Fruit fly (Drosophila melanogaster): ENCODE measurements around the gene Ret.
A peak's percentile ranks its signal among the peaks of the same experiment; 100 is the strongest.

- TF ChIP-seq dsf (GFP tag; optimal IDR thresholded peaks at IDR 0.05; ENCODE audit: borderline replicate concordance) (no peak), ey (GFP tag; optimal IDR thresholded peaks at IDR 0.05) (no peak), Rel (GFP tag; optimal IDR thresholded peaks at IDR 0.05) (no peak), Rel (tag; optimal IDR thresholded peaks at IDR 0.05) (peak; percentile 38), br (GFP tag; optimal IDR thresholded peaks at IDR 0.05) (no peak), pan (optimal IDR thresholded peaks at IDR 0.05) (no peak), h (GFP tag; optimal IDR thresholded peaks at IDR 0.05) (no peak)
Measured at dm6 chr2L:21237048-21237747, 38.6 kb upstream of the Ret start, which contains the start of gene Hr39.
